Worm (Caenorhabditis elegans): ENCODE data around the gene Y71H2AM.29.
"Not testable (repeated sequence)": the region's sequence is repeated elsewhere in the genome, so short reads cannot be mapped to it uniquely, and the experiment has no call there.

Y71H2AM.29 gene

ce11 chrIII:2879703-2880102, 47.1 kb downstream of the Y71H2AM.29 start:
- no peak for TF ChIP-seq nhr-12 (tag; optimal IDR thresholded peaks at IDR 0.05)
- TF ChIP-seq nhr-23 (tag; optimal IDR thresholded peaks at IDR 0.05): no peak
- no peak for TF ChIP-seq Y55F3AM.14 (GFP tag; optimal IDR thresholded peaks at IDR 0.05)
- TF ChIP-seq C34F6.9 (tag; optimal IDR thresholded peaks at IDR 0.05): no peak
- TF ChIP-seq alr-1 (tag; optimal IDR thresholded peaks at IDR 0.05): no peak
- no peak for TF ChIP-seq nhr-6 (tag; optimal IDR thresholded peaks at IDR 0.05)
- TF ChIP-seq ceh-16 (tag; optimal IDR thresholded peaks at IDR 0.05): no peak
- TF ChIP-seq snpc-4 (tag; optimal IDR thresholded peaks at IDR 0.05): no peak
- no peak for TF ChIP-seq lin-13 (GFP tag; optimal IDR thresholded peaks at IDR 0.05)
- TF ChIP-seq zag-1 (tag; optimal IDR thresholded peaks at IDR 0.05): no peak
- TF ChIP-seq nhr-129 (tag; optimal IDR thresholded peaks at IDR 0.05): no peak
- no peak for TF ChIP-seq sma-9 (GFP tag; optimal IDR thresholded peaks at IDR 0.05)
- no peak for TF ChIP-seq sma-9 (tag; optimal IDR thresholded peaks at IDR 0.05)
- TF ChIP-seq ztf-11 (tag; optimal IDR thresholded peaks at IDR 0.05): no peak
- TF ChIP-seq gmeb-1 (tag; optimal IDR thresholded peaks at IDR 0.05): no peak
- TF ChIP-seq elt-3 (tag; optimal IDR thresholded peaks at IDR 0.05): no peak
- TF ChIP-seq fos-1 (tag; optimal IDR thresholded peaks at IDR 0.05): no peak

- TF ChIP-seq lin-13 (GFP tag; optimal IDR thresholded peaks at IDR 0.05) (peak; percentile 3), nhr-12 (tag; optimal IDR thresholded peaks at IDR 0.05) (no peak), F13H6.1 (tag; optimal IDR thresholded peaks at IDR 0.05) (peak; percentile 19), nhr-23 (tag; optimal IDR thresholded peaks at IDR 0.05) (no peak), lsy-2 (tag; optimal IDR thresholded peaks at IDR 0.05) (peak in 1 of 2 experiments; percentile 25), egl-27 (tag; optimal IDR thresholded peaks at IDR 0.05) (no peak), nhr-77 (tag; optimal IDR thresholded peaks at IDR 0.05) (no peak)
Observed at ce11 chrIII:2881117-2881516, 48.5 kb downstream of the Y71H2AM.29 start.

ce11 chrIII:2881989-2882388, 49.4 kb downstream of the Y71H2AM.29 start, which contains the start of gene F56F11.2:
TSS of gene F56F11.2 (plus strand) at chrIII:2882289.
- not testable (repeated sequence) for TF ChIP-seq nhr-11 (tag; optimal IDR thresholded peaks at IDR 0.05); unc-62 (GFP tag; optimal IDR thresholded peaks at IDR 0.05); nhr-25 (tag; optimal IDR thresholded peaks at IDR 0.05)
